Worm (Caenorhabditis elegans): ENCODE data around the gene C33G3.4.

The C33G3.4 gene

DNA sequence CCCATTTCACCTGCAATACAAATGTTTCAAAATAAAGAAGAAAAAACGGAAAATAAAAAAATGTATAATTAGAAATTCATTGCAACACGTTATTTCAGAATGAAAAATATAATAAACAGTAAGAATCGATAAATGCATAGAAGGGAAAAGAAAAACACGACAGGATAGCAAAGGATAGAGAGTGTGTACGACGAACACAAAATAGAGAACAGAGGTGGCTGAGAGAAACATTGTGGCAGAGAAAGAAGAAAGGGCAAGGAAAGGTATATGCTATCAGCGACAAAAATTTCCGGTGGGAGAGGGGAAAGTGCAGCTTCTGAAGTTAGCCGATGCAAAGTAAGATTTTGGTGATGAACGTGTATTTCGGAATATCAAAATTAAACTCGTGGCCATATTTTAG is 54.9 kb downstream of the C33G3.4 start, which contains the start of gene F28H6.6:
TSS of gene F28H6.6 (minus strand) at position 10 of the 400 bp plus-strand sequence.
- no peak for TF ChIP-seq hnd-1 (tag; optimal IDR thresholded peaks at IDR 0.05)
- no peak for TF ChIP-seq B0310.2 (tag; optimal IDR thresholded peaks at IDR 0.05)
- no peak for TF ChIP-seq ceh-13 (GFP tag; optimal IDR thresholded peaks at IDR 0.05)
- TF ChIP-seq tbx-37 (GFP tag; conservative IDR thresholded peaks at IDR 0.05), result no peak
- TF ChIP-seq ama-1 (optimal IDR thresholded peaks at IDR 0.05), result no peak
- no peak for TF ChIP-seq pes-1 (GFP tag; IDR thresholded peaks at IDR 0.05)
- TF ChIP-seq tbx-11 (GFP tag; IDR thresholded peaks at IDR 0.05), result no peak
- no peak for TF ChIP-seq ets-7 (tag; optimal IDR thresholded peaks at IDR 0.05)
- no peak for TF ChIP-seq hmbx-1 (tag; optimal IDR thresholded peaks at IDR 0.05)
- TF ChIP-seq F13C5.2 (tag; optimal IDR thresholded peaks at IDR 0.05), result no peak
- no peak for TF ChIP-seq hmg-4 (GFP tag; optimal IDR thresholded peaks at IDR 0.05)
- TF ChIP-seq flt-1 (GFP tag; IDR thresholded peaks at IDR 0.05), result no peak
- no peak for TF ChIP-seq sea-1 (GFP tag; conservative IDR thresholded peaks at IDR 0.05)

All from whole organism, early embryonic.